Worm (Caenorhabditis elegans) whole organism, L1 larva: ENCODE data around the gene K12H4.5.
A peak's percentile ranks its signal among the peaks of the same experiment; 100 is the strongest.

Source experiments
- C04F5.9 ChIP-seq: sonication (generic microtip); optimal IDR thresholded peaks from 2 replicates; lab custom pipeline; 2016; ENCODE audit warnings: missing genetic modification characterization, missing compliant biosample characterization
- C16A3.4 ChIP-seq: fragments of 150-350 bp; optimal IDR thresholded peaks from 2 replicates; lab custom pipeline; 2014; ENCODE audit warnings: missing biosample characterization, missing genetic modification characterization
- C34B4.2 ChIP-seq: sonication (generic microtip); optimal IDR thresholded peaks from 2 replicates; lab custom pipeline; 2017; ENCODE audit warnings: mild to moderate bottlenecking, missing genetic modification characterization, missing compliant biosample characterization
- Y116A8C.19 ChIP-seq: sonication (generic microtip); optimal IDR thresholded peaks from 2 replicates; lab custom pipeline; 2016; ENCODE audit warnings: missing compliant biosample characterization, missing genetic modification characterization, borderline replicate concordance
- aha-1 ChIP-seq: fragments of 150-350 bp; optimal IDR thresholded peaks from 2 replicates; lab custom pipeline; 2014; ENCODE audit warnings: missing biosample characterization, missing genetic modification characterization
- ama-1 ChIP-seq: fragments of 150-350 bp; optimal IDR thresholded peaks from 2 replicates; lab custom pipeline; 2014
- ceh-63 ChIP-seq: fragments of 200-800 bp; sonication (Bioruptor generic); optimal IDR thresholded peaks from 2 replicates; lab custom pipeline; 2018; ENCODE audit warnings: mild to moderate bottlenecking, missing genetic modification characterization, missing compliant biosample characterization
- ceh-82 ChIP-seq, 3 experiments: fragments of 150-350 bp in 1 of 3; sonication (generic microtip) in 2 of 3; optimal IDR thresholded peaks; 2 replicates each; lab custom pipeline; 2014 to 2017; ENCODE audit warnings: missing biosample characterization in 3 of 3, missing genetic modification characterization in 3 of 3
- ceh-88 ChIP-seq: fragments of 200-800 bp; sonication (Bioruptor generic); IDR thresholded peaks from 2 replicates; pipeline ENCODE4 v1.3.6; 2022; ENCODE audit warnings: missing genetic modification characterization, missing compliant biosample characterization
- ceh-90 ChIP-seq: sonication (generic microtip); optimal IDR thresholded peaks from 2 replicates; lab custom pipeline; 2016; ENCODE audit warnings: missing genetic modification characterization, missing compliant biosample characterization
- ces-1 ChIP-seq: fragments of 150-350 bp; optimal IDR thresholded peaks from 2 replicates; lab custom pipeline; 2014; ENCODE audit warnings: missing biosample characterization, missing genetic modification reagents, missing genetic modification characterization
- dpl-1 ChIP-seq, 3 experiments: fragments of 150-350 bp in 2 of 3; sonication (generic microtip) in 1 of 3; optimal IDR thresholded peaks; 2 replicates each; lab custom pipeline; 2014 to 2017; ENCODE audit warnings: missing biosample characterization in 3 of 3, missing genetic modification characterization in 3 of 3, missing genetic modification reagents in 3 of 3
- dsc-1 ChIP-seq: sonication (generic microtip); optimal IDR thresholded peaks from 2 replicates; lab custom pipeline; 2016; ENCODE audit warnings: mild to moderate bottlenecking, missing genetic modification characterization, missing compliant biosample characterization
- efl-1 ChIP-seq, 4 experiments: fragments of 150-350 bp; optimal IDR thresholded peaks in 3 of 4; peaks in 1 of 4; 1 replicate in 1 of 4; 2 replicates in 3 of 4; lab custom pipeline; 2014; ENCODE audit warnings: missing biosample characterization in 2 of 4, missing genetic modification characterization in 2 of 4, missing genetic modification reagents in 2 of 4
- efl-3 ChIP-seq: fragments of 200-800 bp; sonication (Bioruptor generic); optimal IDR thresholded peaks from 2 replicates; lab custom pipeline; 2018; ENCODE audit warnings: mild to moderate bottlenecking, missing genetic modification characterization, missing compliant biosample characterization
- egl-13 ChIP-seq: sonication (generic microtip); optimal IDR thresholded peaks from 2 replicates; lab custom pipeline; 2016; ENCODE audit warnings: missing genotype, missing genetic modification reagents, missing genetic modification characterization, missing compliant biosample characterization
- hlh-4 ChIP-seq: sonication (generic microtip); optimal IDR thresholded peaks from 2 replicates; lab custom pipeline; 2016; ENCODE audit warnings: mild to moderate bottlenecking, missing genetic modification characterization, missing compliant biosample characterization
- hpl-2 ChIP-seq: fragments of 150-350 bp; optimal IDR thresholded peaks from 2 replicates; lab custom pipeline; 2014; ENCODE audit warnings: missing biosample characterization, missing genetic modification reagents, missing genetic modification characterization
- irx-1 ChIP-seq: sonication (generic microtip); optimal IDR thresholded peaks from 2 replicates; lab custom pipeline; 2016; ENCODE audit warnings: missing genetic modification characterization, missing compliant biosample characterization
- isw-1 ChIP-seq: fragments of 200-800 bp; sonication (Bioruptor generic); IDR thresholded peaks from 2 replicates; pipeline ENCODE4 v1.3.6; 2022; ENCODE audit warnings: missing genetic modification characterization, missing compliant biosample characterization
- lin-13 ChIP-seq: fragments of 150-350 bp; optimal IDR thresholded peaks from 2 replicates; lab custom pipeline; 2014; ENCODE audit warnings: missing biosample characterization, missing genetic modification reagents, missing genetic modification characterization
- lin-14 ChIP-seq: fragments of 200-800 bp; sonication (Bioruptor generic); optimal IDR thresholded peaks from 2 replicates; lab custom pipeline; 2018; ENCODE audit warnings: mild to moderate bottlenecking, missing genetic modification characterization, moderate library complexity, missing compliant biosample characterization
- lin-35 ChIP-seq, 2 experiments: fragments of 150-350 bp; optimal IDR thresholded peaks; 2 replicates each; lab custom pipeline; 2014; ENCODE audit warnings: missing biosample characterization in 2 of 2, missing genetic modification characterization in 2 of 2, missing genetic modification reagents in 2 of 2
- lir-3 ChIP-seq: sonication (generic microtip); optimal IDR thresholded peaks from 2 replicates; lab custom pipeline; 2016; ENCODE audit warnings: mild to moderate bottlenecking, missing genetic modification characterization, moderate library complexity, missing compliant biosample characterization; ENCODE audit not compliant: poor library complexity
- lsy-2 ChIP-seq, 2 experiments: fragments of 150-350 bp; optimal IDR thresholded peaks; 2 replicates each; lab custom pipeline; 2014; ENCODE audit warnings: missing biosample characterization in 2 of 2, missing genetic modification characterization in 2 of 2
- mab-9 ChIP-seq: fragments of 200-800 bp; sonication (Bioruptor generic); IDR thresholded peaks from 2 replicates; pipeline ENCODE4 v1.3.6; 2022; ENCODE audit warnings: missing genetic modification reagents, missing genetic modification characterization, missing compliant biosample characterization
- nhr-11 ChIP-seq: fragments of 150-350 bp; optimal IDR thresholded peaks from 2 replicates; lab custom pipeline; 2014; ENCODE audit warnings: missing biosample characterization, missing genetic modification characterization
- nhr-20 ChIP-seq: sonication (generic microtip); optimal IDR thresholded peaks from 2 replicates; lab custom pipeline; 2016; ENCODE audit warnings: mild to moderate bottlenecking, missing genetic modification characterization, missing compliant biosample characterization
- nhr-237 ChIP-seq: fragments of 150-350 bp; optimal IDR thresholded peaks from 2 replicates; lab custom pipeline; 2014; ENCODE audit warnings: missing biosample characterization, missing genetic modification characterization
- nhr-71 ChIP-seq: sonication (generic microtip); optimal IDR thresholded peaks from 2 replicates; lab custom pipeline; 2016; ENCODE audit warnings: mild to moderate bottlenecking, missing genetic modification characterization, moderate library complexity, missing compliant biosample characterization
- nhr-76 ChIP-seq: sonication (generic microtip); optimal IDR thresholded peaks from 2 replicates; lab custom pipeline; 2017; ENCODE audit warnings: missing biosample characterization, missing genetic modification characterization
- nhr-77 ChIP-seq: fragments of 150-350 bp; optimal IDR thresholded peaks from 2 replicates; lab custom pipeline; 2014; ENCODE audit warnings: missing biosample characterization, missing genetic modification characterization
- nhr-84 ChIP-seq: sonication (generic microtip); optimal IDR thresholded peaks from 2 replicates; lab custom pipeline; 2017; ENCODE audit warnings: missing biosample characterization, missing genetic modification characterization
- nhr-85 ChIP-seq: sonication (generic microtip); peaks from one replicate; lab custom pipeline; 2016; ENCODE audit warnings: missing genetic modification characterization, inconsistent platforms, missing compliant biosample characterization
- nhr-90 ChIP-seq: sonication (generic microtip); optimal IDR thresholded peaks from 2 replicates; lab custom pipeline; 2016; ENCODE audit warnings: mild to moderate bottlenecking, missing genetic modification characterization, missing compliant biosample characterization; ENCODE audit not compliant: poor library complexity
- pag-3 ChIP-seq: sonication (generic microtip); optimal IDR thresholded peaks from 2 replicates; lab custom pipeline; 2017; ENCODE audit warnings: missing genetic modification characterization, mild to moderate bottlenecking, missing compliant biosample characterization, antibody characterized with exemption, borderline replicate concordance; ENCODE audit not compliant: insufficient read depth
- rnt-1 ChIP-seq: sonication (generic microtip); optimal IDR thresholded peaks from 2 replicates; lab custom pipeline; 2016; ENCODE audit warnings: mild to moderate bottlenecking, missing genetic modification characterization, moderate library complexity, missing compliant biosample characterization
- skn-1 ChIP-seq: fragments of 150-350 bp; optimal IDR thresholded peaks from 2 replicates; lab custom pipeline; 2014; ENCODE audit warnings: missing biosample characterization, missing genetic modification characterization
- snpc-4 ChIP-seq: fragments of 150-350 bp; optimal IDR thresholded peaks from 2 replicates; lab custom pipeline; 2014; ENCODE audit warnings: missing biosample characterization, missing genetic modification characterization
- snu-23 ChIP-seq: sonication (generic microtip); optimal IDR thresholded peaks from 2 replicates; lab custom pipeline; 2016; ENCODE audit warnings: missing genetic modification characterization, missing compliant biosample characterization
- sox-4 ChIP-seq: sonication (generic microtip); optimal IDR thresholded peaks from 2 replicates; lab custom pipeline; 2016; ENCODE audit warnings: missing genetic modification characterization, missing compliant biosample characterization
- sptf-1 ChIP-seq: fragments of 150-350 bp; optimal IDR thresholded peaks from 2 replicates; lab custom pipeline; 2014; ENCODE audit warnings: missing biosample characterization, missing genetic modification characterization
- swsn-7 ChIP-seq: sonication (generic microtip); optimal IDR thresholded peaks from 2 replicates; lab custom pipeline; 2016; ENCODE audit warnings: missing genetic modification characterization, missing compliant biosample characterization
- tlp-1 ChIP-seq: fragments of 150-350 bp; optimal IDR thresholded peaks from 2 replicates; lab custom pipeline; 2014; ENCODE audit warnings: missing biosample characterization, missing genetic modification characterization
- unc-30 ChIP-seq: sonication (generic microtip); optimal IDR thresholded peaks from 2 replicates; lab custom pipeline; 2017; ENCODE audit warnings: missing biosample characterization, missing genetic modification characterization
- unc-62 ChIP-seq: fragments of 150-350 bp; optimal IDR thresholded peaks from 2 replicates; lab custom pipeline; 2014; ENCODE audit warnings: missing biosample characterization, missing genetic modification reagents, missing genetic modification characterization
- unc-86 ChIP-seq: sonication (generic microtip); optimal IDR thresholded peaks from 2 replicates; lab custom pipeline; 2016; ENCODE audit warnings: missing genetic modification characterization, missing compliant biosample characterization
- unc-98 ChIP-seq: fragments of 200-800 bp; sonication (Bioruptor generic); IDR thresholded peaks from 2 replicates; pipeline ENCODE4 v1.3.6; 2022; ENCODE audit warnings: missing genetic modification characterization, missing compliant biosample characterization
- vab-15 ChIP-seq: sonication (generic microtip); optimal IDR thresholded peaks from 2 replicates; lab custom pipeline; 2017; ENCODE audit warnings: missing genotype, mild to moderate bottlenecking, missing genetic modification characterization, missing compliant biosample characterization
- zip-4 ChIP-seq: fragments of 200-800 bp; sonication (Bioruptor generic); optimal IDR thresholded peaks from 2 replicates; lab custom pipeline; 2018; ENCODE audit warnings: mild to moderate bottlenecking, missing genetic modification characterization, moderate library complexity, missing compliant biosample characterization
- ztf-4 ChIP-seq: fragments of 150-350 bp; optimal IDR thresholded peaks from 2 replicates; lab custom pipeline; 2014; ENCODE audit warnings: missing biosample characterization, missing genetic modification characterization

K12H4.5 gene

ce11 chrIII:8077180-8077579, 32.9 kb downstream of the K12H4.5 start:
- TF ChIP-seq snu-23 (GFP tag; lab: Kevin White, UChicago): no peak
- no peak for TF ChIP-seq pag-3
- TF ChIP-seq ztf-4 (tag; lab: Kevin White, UChicago): no peak
- TF ChIP-seq unc-30 (tag; lab: Kevin White, UChicago): no peak
- no peak for TF ChIP-seq aha-1
- TF ChIP-seq egl-13: no peak
- no peak for TF ChIP-seq C34B4.2 (tag; lab: Kevin White, UChicago)
- TF ChIP-seq isw-1: no peak
- no peak for TF ChIP-seq irx-1 (tag; lab: Kevin White, UChicago)
- no peak for TF ChIP-seq mab-9 (GFP tag; lab: Robert Waterston, UW)
- no peak for TF ChIP-seq sox-4
- TF ChIP-seq tlp-1 (tag; lab: Kevin White, UChicago): no peak
- no peak for TF ChIP-seq snpc-4 (tag; lab: Kevin White, UChicago)
- TF ChIP-seq ama-1: no peak
- TF ChIP-seq vab-15 (tag; lab: Kevin White, UChicago): no peak
- no peak for TF ChIP-seq nhr-90
- no peak for TF ChIP-seq nhr-20 (tag; lab: Kevin White, UChicago)
- no peak for TF ChIP-seq unc-62 (GFP tag; lab: Kevin White, UChicago)
- no peak for TF ChIP-seq nhr-84 (tag; lab: Kevin White, UChicago)

DNA sequence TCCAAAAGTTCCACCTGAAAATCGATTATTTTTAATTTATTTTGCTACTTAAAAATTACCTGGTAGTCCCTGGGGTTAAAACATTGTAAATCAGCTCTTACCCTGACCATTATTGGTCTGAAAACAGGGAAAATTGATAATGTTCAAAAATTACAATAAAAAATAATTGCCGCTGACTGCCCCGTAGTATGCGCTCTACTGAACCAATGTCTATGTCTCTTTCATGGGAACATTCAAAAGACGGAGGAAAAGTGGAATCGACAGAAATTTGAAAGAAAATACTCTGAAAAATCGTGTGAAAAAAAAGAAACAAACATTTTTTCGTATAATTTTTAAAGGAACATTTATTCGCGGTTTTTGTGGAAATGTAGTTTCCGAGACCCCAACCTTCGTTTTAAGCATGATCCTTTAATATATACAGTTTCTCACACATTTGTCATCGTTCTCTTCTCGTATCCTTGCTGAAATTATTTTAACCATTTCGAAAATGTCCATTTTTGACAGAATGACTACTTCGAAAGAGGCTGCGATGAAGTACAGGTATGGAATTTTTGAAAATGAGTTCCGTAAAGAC, 36.0 kb downstream of the K12H4.5 start, which contains the start of the genes dcr-1 and apc-2:
dcr-1 (minus strand) TSS at position 117 of the 574 bp plus-strand sequence.
apc-2 (plus strand) TSS at position 465 of the 574 bp plus-strand sequence.
- TF ChIP-seq hlh-4 (tag; lab: Kevin White, UChicago) (no peak), sptf-1 (tag; lab: Kevin White, UChicago) (no peak), ceh-88 (GFP tag; lab: Robert Waterston, UW) (no peak), ceh-82 (tag; optimal IDR thresholded peaks at IDR 0.05; lab: Kevin White, UChicago) (no peak), dsc-1 (tag; lab: Kevin White, UChicago) (no peak), pag-3 (no peak), ceh-63 (GFP tag; lab: Kevin White, UChicago) (no peak), ces-1 (no peak), nhr-85 (tag; lab: Kevin White, UChicago) (peak; percentile 3), lsy-2 (tag; optimal IDR thresholded peaks at IDR 0.05; lab: Kevin White, UChicago) (peak in 1 of 2 experiments; percentile 41), lin-13 (GFP tag; lab: Kevin White, UChicago) (no peak), mab-9 (GFP tag; lab: Robert Waterston, UW) (no peak), skn-1 (tag; lab: Kevin White, UChicago) (no peak), efl-1 (optimal IDR thresholded peaks at IDR 0.05; lab: Kevin White, UChicago) (peak; percentile 22 to 36), efl-1 (GFP tag; optimal IDR thresholded peaks at IDR 0.05 in 1 of 2; lab: Kevin White, UChicago) (peak; percentile 26 to 89), dpl-1 (GFP tag; optimal IDR thresholded peaks at IDR 0.05; lab: Kevin White, UChicago) (peak in 1 of 3 experiments; percentile 60), unc-86 (tag; lab: Kevin White, UChicago) (no peak), nhr-76 (tag; lab: Kevin White, UChicago) (no peak), irx-1 (tag; lab: Kevin White, UChicago) (no peak), swsn-7 (tag; lab: Kevin White, UChicago) (no peak), ceh-90 (tag; lab: Kevin White, UChicago) (no peak), nhr-77 (tag; lab: Kevin White, UChicago) (no peak), nhr-237 (tag; lab: Kevin White, UChicago) (no peak), C16A3.4 (no peak), unc-98 (no peak), C04F5.9 (tag; lab: Kevin White, UChicago) (no peak), Y116A8C.19 (tag; lab: Kevin White, UChicago) (no peak), lir-3 (tag; lab: Kevin White, UChicago) (no peak), hpl-2 (no peak), unc-30 (tag; lab: Kevin White, UChicago) (no peak), rnt-1 (tag; lab: Kevin White, UChicago) (no peak), snpc-4 (tag; lab: Kevin White, UChicago) (no peak), nhr-71 (tag; lab: Kevin White, UChicago) (no peak), lin-14 (GFP tag; lab: Kevin White, UChicago) (no peak), nhr-11 (tag; lab: Kevin White, UChicago) (no peak), nhr-90 (no peak), zip-4 (GFP tag; lab: Kevin White, UChicago) (no peak), lin-35 (GFP tag; optimal IDR thresholded peaks at IDR 0.05; lab: Kevin White, UChicago) (peak in 1 of 2 experiments; percentile 56), efl-3 (no peak), snu-23 (GFP tag; lab: Kevin White, UChicago) (no peak), unc-62 (GFP tag; lab: Kevin White, UChicago) (no peak)
